Worm (Caenorhabditis elegans) whole organism, midembryonic: ENCODE results near the gene srh-30.

ENCODE experiments used
- klf-2 ChIP-seq: fragments of 200-800 bp; sonication (Bioruptor generic); conservative IDR thresholded peaks from 2 replicates; pipeline ENCODE4 v1.3.6; 2022; ENCODE audit warnings: missing genetic modification reagents, missing genetic modification characterization, missing compliant biosample characterization
- med-1 ChIP-seq: sonication (generic microtip); optimal IDR thresholded peaks from 2 replicates; lab custom pipeline; 2017; ENCODE audit warnings: missing genetic modification characterization, mild to moderate bottlenecking, missing compliant biosample characterization, antibody characterized with exemption, missing genetic modification reagents; ENCODE audit not compliant: insufficient read depth

- TF ChIP-seq klf-2 = no peak
- TF ChIP-seq med-1 (GFP tag; lab: Kevin White, UChicago) = no peak
These were observed 9.2 kb downstream of the srh-30 start, which contains the start of gene T25F10.4 for ce11 chrV:6762361-6762760.
